Worm (Caenorhabditis elegans): Measurements from ENCODE around the gene frm-7.

DNA sequence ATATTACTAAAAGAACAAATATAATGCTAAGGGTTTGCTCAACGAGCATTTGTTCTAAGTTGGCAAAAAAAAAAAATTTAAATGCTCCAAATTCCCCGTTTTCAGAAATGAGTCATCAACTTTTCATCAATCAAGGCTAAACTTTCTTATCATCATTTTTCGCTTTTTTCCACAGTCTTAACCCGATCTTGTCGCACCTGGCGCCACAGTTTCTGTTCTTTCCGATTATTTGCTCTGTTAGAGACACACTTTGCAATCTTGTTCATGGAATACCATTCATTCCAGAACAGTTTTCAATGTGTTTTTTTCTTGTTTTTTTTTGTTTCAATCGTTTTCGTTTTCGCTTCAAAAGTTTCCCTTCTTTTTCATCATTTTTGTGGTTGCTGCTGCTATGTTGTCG lies 4.1 kb upstream of the frm-7 start:
- TF ChIP-seq pqm-1 (tag; optimal IDR thresholded peaks at IDR 0.05) (no peak), dsc-1 (tag; optimal IDR thresholded peaks at IDR 0.05) (no peak), fkh-10 (GFP tag; optimal IDR thresholded peaks at IDR 0.05) (no peak), zag-1 (tag; optimal IDR thresholded peaks at IDR 0.05) (no peak), tlp-1 (tag; optimal IDR thresholded peaks at IDR 0.05) (no peak), mdl-1 (tag; optimal IDR thresholded peaks at IDR 0.05) (no peak), skn-1 (tag; optimal IDR thresholded peaks at IDR 0.05) (no peak), nhr-12 (tag; optimal IDR thresholded peaks at IDR 0.05) (no peak), nhr-77 (tag; optimal IDR thresholded peaks at IDR 0.05) (no peak), lin-35 (GFP tag; optimal IDR thresholded peaks at IDR 0.05) (no peak)

Data from whole organism, L1 larva.